Fruit fly (Drosophila melanogaster): Measurements from ENCODE around the gene CG9231.

- TF ChIP-seq Lpt (GFP tag; optimal IDR thresholded peaks at IDR 0.05): no peak
- no peak for TF ChIP-seq Hr39 (GFP tag; optimal IDR thresholded peaks at IDR 0.05)
- TF ChIP-seq dsx (GFP tag; optimal IDR thresholded peaks at IDR 0.05; ENCODE audit: poor library complexity, severe bottlenecking): peak; percentile 92
- no peak for TF ChIP-seq acj6 (GFP tag; optimal IDR thresholded peaks at IDR 0.05)
- no peak for TF ChIP-seq OdsH (GFP tag; optimal IDR thresholded peaks at IDR 0.05)
- no peak for TF ChIP-seq CG4318 (GFP tag; optimal IDR thresholded peaks at IDR 0.05)
- TF ChIP-seq CG15336 (GFP tag; IDR thresholded peaks at IDR 0.05): 0 out of 2 replicates have a peak, but pooled peaks have one; percentile 13
- TF ChIP-seq Gug (GFP tag; IDR thresholded peaks at IDR 0.05): no peak
Observed at dm6 chr3L:19618072-19618958, 32.5 kb upstream of the CG9231 start, which contains the start of gene asf1.

Measured in whole organism, prepupa.